Worm (Caenorhabditis elegans) whole organism, L1 larva: Measurements from ENCODE around the gene aex-4.

Source experiments
- C16A3.4 ChIP-seq: fragments of 150-350 bp; optimal IDR thresholded peaks from 2 replicates; lab custom pipeline; 2014; ENCODE audit warnings: missing biosample characterization, missing genetic modification characterization
- F16B12.6 ChIP-seq: fragments of 150-350 bp; optimal IDR thresholded peaks from 2 replicates; lab custom pipeline; 2014; ENCODE audit warnings: missing biosample characterization, missing genetic modification characterization
- Y116A8C.19 ChIP-seq: sonication (generic microtip); optimal IDR thresholded peaks from 2 replicates; lab custom pipeline; 2016; ENCODE audit warnings: missing compliant biosample characterization, missing genetic modification characterization, borderline replicate concordance
- ceh-8 ChIP-seq: fragments of 200-800 bp; sonication (Bioruptor generic); optimal IDR thresholded peaks from 2 replicates; lab custom pipeline; 2018; ENCODE audit warnings: mild to moderate bottlenecking, missing genetic modification characterization, moderate library complexity, missing compliant biosample characterization
- ceh-82 ChIP-seq, 3 experiments: fragments of 150-350 bp in 1 of 3; sonication (generic microtip) in 2 of 3; optimal IDR thresholded peaks; 2 replicates each; lab custom pipeline; 2014 to 2017; ENCODE audit warnings: missing biosample characterization in 3 of 3, missing genetic modification characterization in 3 of 3
- egl-13 ChIP-seq: sonication (generic microtip); optimal IDR thresholded peaks from 2 replicates; lab custom pipeline; 2016; ENCODE audit warnings: missing genotype, missing genetic modification reagents, missing genetic modification characterization, missing compliant biosample characterization
- elt-2 ChIP-seq: sonication (generic microtip); optimal IDR thresholded peaks from 2 replicates; lab custom pipeline; 2016; ENCODE audit warnings: missing genetic modification characterization, mild to moderate bottlenecking, inconsistent platforms, missing compliant biosample characterization, missing genetic modification reagents
- elt-3 ChIP-seq, 6 experiments: fragments of 150-350 bp in 1 of 6; sonication (generic microtip); optimal IDR thresholded peaks; 2 replicates each; lab custom pipeline; 2017 to 2018; ENCODE audit warnings: missing biosample characterization in 6 of 6, missing genetic modification characterization in 6 of 6, inconsistent platforms in 1 of 6
- ets-5 ChIP-seq: fragments of 200-800 bp; sonication (Bioruptor generic); IDR thresholded peaks from 2 replicates; pipeline ENCODE4 v1.3.6; 2022; ENCODE audit warnings: missing genetic modification characterization, missing compliant biosample characterization
- fkh-10 ChIP-seq: sonication (generic microtip); optimal IDR thresholded peaks from 2 replicates; lab custom pipeline; 2017; ENCODE audit warnings: missing biosample characterization, missing genetic modification reagents, missing genetic modification characterization
- fos-1 ChIP-seq: fragments of 150-350 bp; optimal IDR thresholded peaks from 2 replicates; lab custom pipeline; 2014; ENCODE audit warnings: missing biosample characterization, missing genetic modification characterization
- grh-1 ChIP-seq: fragments of 200-800 bp; sonication (Bioruptor generic); IDR thresholded peaks from 2 replicates; pipeline ENCODE4 v1.3.6; 2022; ENCODE audit warnings: missing genetic modification reagents, missing genetic modification characterization, missing compliant biosample characterization
- hpl-2 ChIP-seq: fragments of 150-350 bp; optimal IDR thresholded peaks from 2 replicates; lab custom pipeline; 2014; ENCODE audit warnings: missing biosample characterization, missing genetic modification reagents, missing genetic modification characterization
- irx-1 ChIP-seq: sonication (generic microtip); optimal IDR thresholded peaks from 2 replicates; lab custom pipeline; 2016; ENCODE audit warnings: missing genetic modification characterization, missing compliant biosample characterization
- jun-1 ChIP-seq: fragments of 150-350 bp; optimal IDR thresholded peaks from 2 replicates; lab custom pipeline; 2014; ENCODE audit warnings: missing biosample characterization, missing genetic modification reagents, missing genetic modification characterization
- lin-15B ChIP-seq: fragments of 150-350 bp; sonication (generic microtip); optimal IDR thresholded peaks from 3 replicates; lab custom pipeline; 2014; ENCODE audit warnings: missing biosample characterization, missing genetic modification characterization
- lin-35 ChIP-seq, 2 experiments: fragments of 150-350 bp; optimal IDR thresholded peaks; 2 replicates each; lab custom pipeline; 2014; ENCODE audit warnings: missing biosample characterization in 2 of 2, missing genetic modification characterization in 2 of 2, missing genetic modification reagents in 2 of 2
- lir-3 ChIP-seq: sonication (generic microtip); optimal IDR thresholded peaks from 2 replicates; lab custom pipeline; 2016; ENCODE audit warnings: mild to moderate bottlenecking, missing genetic modification characterization, moderate library complexity, missing compliant biosample characterization; ENCODE audit not compliant: poor library complexity
- lsy-2 ChIP-seq, 2 experiments: fragments of 150-350 bp; optimal IDR thresholded peaks; 2 replicates each; lab custom pipeline; 2014; ENCODE audit warnings: missing biosample characterization in 2 of 2, missing genetic modification characterization in 2 of 2
- mab-9 ChIP-seq: fragments of 200-800 bp; sonication (Bioruptor generic); IDR thresholded peaks from 2 replicates; pipeline ENCODE4 v1.3.6; 2022; ENCODE audit warnings: missing genetic modification reagents, missing genetic modification characterization, missing compliant biosample characterization
- mef-2 ChIP-seq: fragments of 150-350 bp; optimal IDR thresholded peaks from 2 replicates; lab custom pipeline; 2014; ENCODE audit warnings: missing biosample characterization, missing genetic modification characterization
- mep-1 ChIP-seq: fragments of 150-350 bp; optimal IDR thresholded peaks from 2 replicates; lab custom pipeline; 2014; ENCODE audit warnings: missing biosample characterization, missing genetic modification characterization
- nhr-12 ChIP-seq: sonication (generic microtip); optimal IDR thresholded peaks from 2 replicates; lab custom pipeline; 2017; ENCODE audit warnings: missing biosample characterization, missing genetic modification characterization
- nhr-28 ChIP-seq: fragments of 150-350 bp; optimal IDR thresholded peaks from 2 replicates; lab custom pipeline; 2014; ENCODE audit warnings: missing biosample characterization, missing genetic modification characterization
- nhr-47 ChIP-seq: sonication (generic microtip); optimal IDR thresholded peaks from 2 replicates; lab custom pipeline; 2016; ENCODE audit warnings: mild to moderate bottlenecking, missing genetic modification characterization, moderate library complexity, missing compliant biosample characterization
- nhr-84 ChIP-seq: sonication (generic microtip); optimal IDR thresholded peaks from 2 replicates; lab custom pipeline; 2017; ENCODE audit warnings: missing biosample characterization, missing genetic modification characterization
- pax-3 ChIP-seq: fragments of 200-800 bp; sonication (Bioruptor generic); optimal IDR thresholded peaks from 2 replicates; lab custom pipeline; 2018; ENCODE audit warnings: mild to moderate bottlenecking, missing genetic modification characterization, moderate library complexity, missing compliant biosample characterization
- pqm-1 ChIP-seq: sonication (generic microtip); optimal IDR thresholded peaks from 3 replicates; lab custom pipeline; 2017; ENCODE audit warnings: missing biosample characterization, missing genetic modification characterization
- rnt-1 ChIP-seq: sonication (generic microtip); optimal IDR thresholded peaks from 2 replicates; lab custom pipeline; 2016; ENCODE audit warnings: mild to moderate bottlenecking, missing genetic modification characterization, moderate library complexity, missing compliant biosample characterization
- skn-1 ChIP-seq: fragments of 150-350 bp; optimal IDR thresholded peaks from 2 replicates; lab custom pipeline; 2014; ENCODE audit warnings: missing biosample characterization, missing genetic modification characterization
- snpc-4 ChIP-seq: fragments of 150-350 bp; optimal IDR thresholded peaks from 2 replicates; lab custom pipeline; 2014; ENCODE audit warnings: missing biosample characterization, missing genetic modification characterization
- snu-23 ChIP-seq: sonication (generic microtip); optimal IDR thresholded peaks from 2 replicates; lab custom pipeline; 2016; ENCODE audit warnings: missing genetic modification characterization, missing compliant biosample characterization
- sptf-1 ChIP-seq: fragments of 150-350 bp; optimal IDR thresholded peaks from 2 replicates; lab custom pipeline; 2014; ENCODE audit warnings: missing biosample characterization, missing genetic modification characterization
- sup-37 ChIP-seq: fragments of 200-800 bp; sonication (Bioruptor generic); optimal IDR thresholded peaks from 2 replicates; lab custom pipeline; 2018; ENCODE audit warnings: mild to moderate bottlenecking, missing genetic modification characterization, missing compliant biosample characterization
- tbx-2 ChIP-seq: sonication (generic microtip); optimal IDR thresholded peaks from 2 replicates; lab custom pipeline; 2016; ENCODE audit warnings: missing genetic modification characterization, missing compliant biosample characterization
- tlp-1 ChIP-seq: fragments of 150-350 bp; optimal IDR thresholded peaks from 2 replicates; lab custom pipeline; 2014; ENCODE audit warnings: missing biosample characterization, missing genetic modification characterization
- unc-98 ChIP-seq: fragments of 200-800 bp; sonication (Bioruptor generic); IDR thresholded peaks from 2 replicates; pipeline ENCODE4 v1.3.6; 2022; ENCODE audit warnings: missing genetic modification characterization, missing compliant biosample characterization
- zag-1 ChIP-seq: fragments of 150-350 bp; optimal IDR thresholded peaks from 2 replicates; lab custom pipeline; 2014; ENCODE audit warnings: missing biosample characterization, missing genetic modification characterization
- zip-4 ChIP-seq: fragments of 200-800 bp; sonication (Bioruptor generic); optimal IDR thresholded peaks from 2 replicates; lab custom pipeline; 2018; ENCODE audit warnings: mild to moderate bottlenecking, missing genetic modification characterization, moderate library complexity, missing compliant biosample characterization
- ztf-4 ChIP-seq: fragments of 150-350 bp; optimal IDR thresholded peaks from 2 replicates; lab custom pipeline; 2014; ENCODE audit warnings: missing biosample characterization, missing genetic modification characterization

The aex-4 gene

ce11 chrX:3689155-3689719, 39.8 kb upstream of the aex-4 start, which contains the start of gene tag-278 (continued):
- TF ChIP-seq snpc-4 (tag; lab: Kevin White, UChicago) (no peak), zip-4 (GFP tag; lab: Kevin White, UChicago) (no peak), fkh-10 (no peak), mab-9 (GFP tag; lab: Robert Waterston, UW) (no peak), Y116A8C.19 (tag; lab: Kevin White, UChicago) (no peak), tlp-1 (tag; lab: Kevin White, UChicago) (no peak), F16B12.6 (tag; lab: Kevin White, UChicago) (no peak), snu-23 (GFP tag; lab: Kevin White, UChicago) (peak; percentile 31), nhr-28 (tag; lab: Kevin White, UChicago) (no peak), ceh-8 (no peak), egl-13 (tag; lab: Kevin White, UChicago) (no peak), pax-3 (no peak), hpl-2 (GFP tag; lab: Kevin White, UChicago) (no peak), zag-1 (tag; lab: Kevin White, UChicago) (no peak), ets-5 (GFP tag; lab: Robert Waterston, UW) (no peak), rnt-1 (tag; lab: Kevin White, UChicago) (peak; percentile 47), pqm-1 (no peak), irx-1 (tag; lab: Kevin White, UChicago) (no peak), elt-3 (tag; optimal IDR thresholded peaks at IDR 0.05; lab: Kevin White, UChicago) (no peak), mef-2 (tag; lab: Kevin White, UChicago) (no peak), nhr-12 (tag; lab: Kevin White, UChicago) (no peak), lsy-2 (tag; optimal IDR thresholded peaks at IDR 0.05; lab: Kevin White, UChicago) (peak in 1 of 2 experiments; percentile 9), mep-1 (tag; lab: Kevin White, UChicago) (no peak), jun-1 (no peak), sup-37 (GFP tag; lab: Kevin White, UChicago) (no peak), grh-1 (GFP tag; lab: Robert Waterston, UW) (no peak), ceh-82 (tag; optimal IDR thresholded peaks at IDR 0.05; lab: Kevin White, UChicago) (no peak), lin-15B (tag; lab: Kevin White, UChicago) (no peak)

- no peak for TF ChIP-seq ztf-4 (tag; lab: Kevin White, UChicago)
- TF ChIP-seq zag-1 (tag; lab: Kevin White, UChicago) = no peak
- no peak for TF ChIP-seq lir-3 (tag; lab: Kevin White, UChicago)
- TF ChIP-seq C16A3.4 (tag; lab: Kevin White, UChicago) = no peak
- TF ChIP-seq sptf-1 (tag; lab: Kevin White, UChicago) = no peak
- TF ChIP-seq Y116A8C.19 (tag; lab: Kevin White, UChicago) = no peak
- TF ChIP-seq nhr-84 (tag; lab: Kevin White, UChicago) = no peak
- no peak for TF ChIP-seq fos-1 (tag; lab: Kevin White, UChicago)
- no peak for TF ChIP-seq tbx-2 (tag; lab: Kevin White, UChicago)
- TF ChIP-seq skn-1 (tag; lab: Kevin White, UChicago) = no peak
- TF ChIP-seq unc-98 (GFP tag; lab: Robert Waterston, UW) = no peak
- no peak for TF ChIP-seq elt-2 (tag; lab: Kevin White, UChicago)
- TF ChIP-seq mep-1 (tag; lab: Kevin White, UChicago) = no peak
- no peak for TF ChIP-seq nhr-12 (tag; lab: Kevin White, UChicago)
- TF ChIP-seq pax-3 = no peak
- no peak for TF ChIP-seq lin-35 (GFP tag; optimal IDR thresholded peaks at IDR 0.05; lab: Kevin White, UChicago)
These were observed 39.3 kb upstream of the aex-4 start for ce11 chrX:3689802-3690201.

- TF ChIP-seq mab-9 (GFP tag; lab: Robert Waterston, UW) (no peak), nhr-47 (tag; lab: Kevin White, UChicago) (no peak), F16B12.6 (tag; lab: Kevin White, UChicago) (no peak)
These were observed 35.9 kb upstream of the aex-4 start, which contains the start of gene C02F12.8 for ce11 chrX:3693138-3693537. TSS of gene C02F12.8 (minus strand) at chrX:3693238.
